Worm (Caenorhabditis elegans): ENCODE measurements around the gene spl-1.

- TF ChIP-seq him-1 (tag; optimal IDR thresholded peaks at IDR 0.05) (no peak), ama-1 (optimal IDR thresholded peaks at IDR 0.05) (no peak), ama-1 (GFP tag; optimal IDR thresholded peaks at IDR 0.05) (no peak), egl-44 (GFP tag; IDR thresholded peaks at IDR 0.05) (no peak), ets-4 (GFP tag; optimal IDR thresholded peaks at IDR 0.05) (no peak), sea-2 (GFP tag; IDR thresholded peaks at IDR 0.05) (no peak), nhr-27 (tag; optimal IDR thresholded peaks at IDR 0.05) (no peak), lsl-1 (GFP tag; optimal IDR thresholded peaks at IDR 0.05) (no peak)
Observed at ce11 chrIV:426597-426996, 43.6 kb upstream of the spl-1 start.

All from whole organism, young adult.